Fruit fly (Drosophila melanogaster): ENCODE measurements around the gene ACXD.

Gene ACXD

DNA sequence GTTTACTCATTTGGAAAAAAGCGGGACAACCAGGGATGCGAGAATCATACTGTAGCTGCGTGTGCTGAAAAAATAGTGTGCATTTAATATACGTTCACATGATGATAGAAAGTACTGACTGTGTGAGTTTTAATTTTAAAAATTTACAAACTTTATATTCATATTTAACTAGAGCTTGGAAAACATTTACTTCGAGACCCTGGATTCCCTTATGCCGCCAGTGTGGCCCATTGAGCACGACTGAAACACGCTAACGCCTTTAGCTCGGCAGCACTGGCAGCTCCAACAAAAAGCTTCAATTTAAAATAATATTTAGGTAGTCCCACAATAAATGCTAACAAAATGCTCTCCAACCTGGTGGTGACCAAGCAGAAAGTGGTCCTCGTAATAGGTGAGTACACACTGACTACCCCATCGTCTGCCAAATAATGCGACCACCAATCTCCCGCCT lies 20.0 kb downstream of the ACXD start, which contains the start of the genes CG1275 and Elp5 (continued):
- TF ChIP-seq MESR4 (GFP tag; optimal IDR thresholded peaks at IDR 0.05): peak; percentile 81
- 0 out of 2 replicates have a peak, but pooled peaks have one; percentile 6 for TF ChIP-seq ato (GFP tag; IDR thresholded peaks at IDR 0.05; ENCODE audit: partially characterized antibody)
- peak; percentile 93 for TF ChIP-seq CG10654 (GFP tag; optimal IDR thresholded peaks at IDR 0.05)
- peak; percentile 98 for TF ChIP-seq nmo (GFP tag; optimal IDR thresholded peaks at IDR 0.05)
- peak; percentile 99 for TF ChIP-seq Xrp1 (GFP tag; IDR thresholded peaks at IDR 0.05)
- peak; percentile 97 for TF ChIP-seq HLH54F (GFP tag; optimal IDR thresholded peaks at IDR 0.05)
- peak; percentile 92 for TF ChIP-seq CG4707 (GFP tag; optimal IDR thresholded peaks at IDR 0.05)
- TF ChIP-seq pho (GFP tag; optimal IDR thresholded peaks at IDR 0.05): peak; percentile 97
- TF ChIP-seq CG14667 (GFP tag; IDR thresholded peaks at IDR 0.05): peak; percentile 99
- peak; percentile 93 for TF ChIP-seq en (GFP tag; optimal IDR thresholded peaks at IDR 0.05)
- TF ChIP-seq Tbp (GFP tag; optimal IDR thresholded peaks at IDR 0.05): no peak
- peak; percentile 99 for TF ChIP-seq CG2678 (tag; optimal IDR thresholded peaks at IDR 0.05)
- peak; percentile 99 for TF ChIP-seq wdn (GFP tag; IDR thresholded peaks at IDR 0.05)
- peak; percentile 95 to 97 for TF ChIP-seq chif (GFP tag; optimal IDR thresholded peaks at IDR 0.05)
- peak; percentile 27; the same call in 1 of the 2 replicates for TF ChIP-seq amos (GFP tag; IDR thresholded peaks at IDR 0.05; ENCODE audit: partially characterized antibody)
- TF ChIP-seq ab (GFP tag; optimal IDR thresholded peaks at IDR 0.05): peak; percentile 89
- peak; percentile 93 for TF ChIP-seq sd (tag; optimal IDR thresholded peaks at IDR 0.05)
- peak; percentile 94 for TF ChIP-seq Dad (GFP tag; optimal IDR thresholded peaks at IDR 0.05)
- TF ChIP-seq Doc3 (GFP tag; IDR thresholded peaks at IDR 0.05; ENCODE audit: partially characterized antibody): no peak
- peak; percentile 94 for TF ChIP-seq wek (GFP tag; optimal IDR thresholded peaks at IDR 0.05)
- TF ChIP-seq CG1647 (GFP tag; optimal IDR thresholded peaks at IDR 0.05): peak; percentile 97
- peak; percentile 95 for TF ChIP-seq Usf (GFP tag; optimal IDR thresholded peaks at IDR 0.05)
- peak; percentile 92 for TF ChIP-seq BtbVII (GFP tag; optimal IDR thresholded peaks at IDR 0.05)
- TF ChIP-seq CG18262 (tag; optimal IDR thresholded peaks at IDR 0.05): peak; percentile 98
- TF ChIP-seq CG34224 (GFP tag; IDR thresholded peaks at IDR 0.05; ENCODE audit: partially characterized antibody): no peak
- TF ChIP-seq Hr78 (GFP tag; optimal IDR thresholded peaks at IDR 0.05): peak in 1 of 2 experiments; percentile 89
- peak; percentile 77 for TF ChIP-seq grn (GFP tag; optimal IDR thresholded peaks at IDR 0.05)
- TF ChIP-seq tio (GFP tag; optimal IDR thresholded peaks at IDR 0.05): peak; percentile 97
- TF ChIP-seq CG14014 (GFP tag; IDR thresholded peaks at IDR 0.05): peak; percentile 100
- peak; percentile 86 for TF ChIP-seq ftz-f1 (GFP tag; optimal IDR thresholded peaks at IDR 0.05)
- TF ChIP-seq NC2α (GFP tag; optimal IDR thresholded peaks at IDR 0.05): peak; percentile 94
- peak; percentile 98 for TF ChIP-seq Oaz (GFP tag; IDR thresholded peaks at IDR 0.05)
- TF ChIP-seq CG13775 (GFP tag; optimal IDR thresholded peaks at IDR 0.05): peak; percentile 97
- peak; percentile 75 for TF ChIP-seq stwl (tag; optimal IDR thresholded peaks at IDR 0.05)
- TF ChIP-seq shn (GFP tag; optimal IDR thresholded peaks at IDR 0.05): peak; percentile 91
- peak; percentile 98 for TF ChIP-seq sens (GFP tag)
- no peak for TF ChIP-seq unc-4 (GFP tag; IDR thresholded peaks at IDR 0.05; ENCODE audit: partially characterized antibody)
- TF ChIP-seq CG1792 (GFP tag; optimal IDR thresholded peaks at IDR 0.05): peak; percentile 88
- TF ChIP-seq Ada2b (GFP tag; IDR thresholded peaks at IDR 0.05): peak; percentile 99
- TF ChIP-seq CG12104 (GFP tag; optimal IDR thresholded peaks at IDR 0.05): peak; percentile 98
- TF ChIP-seq dmrt99B (tag; optimal IDR thresholded peaks at IDR 0.05): peak; percentile 99
- peak; percentile 98 for TF ChIP-seq bab2 (GFP tag; optimal IDR thresholded peaks at IDR 0.05)
- peak; percentile 94 for TF ChIP-seq CG4820 (GFP tag; optimal IDR thresholded peaks at IDR 0.05)
- peak; percentile 49 for TF ChIP-seq kah (GFP tag; optimal IDR thresholded peaks at IDR 0.05)
- peak; percentile 85 for TF ChIP-seq Myb (GFP tag; optimal IDR thresholded peaks at IDR 0.05)
- peak; percentile 70 for TF ChIP-seq TFAM (GFP tag; optimal IDR thresholded peaks at IDR 0.05)
- peak; percentile 87 for TF ChIP-seq CG8290 (GFP tag; optimal IDR thresholded peaks at IDR 0.05)
- TF ChIP-seq CG8290 (tag; optimal IDR thresholded peaks at IDR 0.05): peak; percentile 82 to 98
- TF ChIP-seq crol (GFP tag; IDR thresholded peaks at IDR 0.05): peak; percentile 84
- peak; percentile 99 for TF ChIP-seq CG17361 (GFP tag; IDR thresholded peaks at IDR 0.05)
- peak; percentile 99 for TF ChIP-seq CG7839 (tag; optimal IDR thresholded peaks at IDR 0.05)
